Worm (Caenorhabditis elegans) whole organism, L3 larva: Measurements from ENCODE around the gene C26G2.2.

ENCODE experiments used
- R02D3.7 ChIP-seq: fragments of 150-350 bp; optimal IDR thresholded peaks from 2 replicates; lab custom pipeline; 2014; ENCODE audit warnings: missing biosample characterization, missing genetic modification characterization
- ZK546.5 ChIP-seq: sonication (generic microtip); optimal IDR thresholded peaks from 2 replicates; lab custom pipeline; 2017; ENCODE audit warnings: missing biosample characterization, missing genetic modification characterization
- aly-2 ChIP-seq: fragments of 150-350 bp; optimal IDR thresholded peaks from 2 replicates; lab custom pipeline; 2014; ENCODE audit warnings: missing biosample characterization, missing genetic modification characterization
- ama-1 ChIP-seq: fragments of 150-350 bp; optimal IDR thresholded peaks from 2 replicates; lab custom pipeline; 2018
- ceh-28 ChIP-seq: fragments of 150-350 bp; optimal IDR thresholded peaks from 2 replicates; lab custom pipeline; 2014; ENCODE audit warnings: missing biosample characterization, missing genetic modification reagents, missing genetic modification characterization
- ceh-82 ChIP-seq: fragments of 150-350 bp; optimal IDR thresholded peaks from 2 replicates; lab custom pipeline; 2014; ENCODE audit warnings: missing biosample characterization, missing genetic modification characterization
- daf-12 ChIP-seq: fragments of 150-350 bp; optimal IDR thresholded peaks from 2 replicates; lab custom pipeline; 2014; ENCODE audit warnings: missing biosample characterization, missing genetic modification reagents, missing genetic modification characterization
- egl-5 ChIP-seq: fragments of 150-350 bp; optimal IDR thresholded peaks from 2 replicates; lab custom pipeline; 2017; ENCODE audit warnings: missing biosample characterization, missing genetic modification reagents, missing genetic modification characterization, inconsistent platforms
- elt-1 ChIP-seq: fragments of 150-350 bp; optimal IDR thresholded peaks from 2 replicates; lab custom pipeline; 2014; ENCODE audit warnings: missing biosample characterization, missing genetic modification characterization
- elt-3 ChIP-seq, 3 experiments: fragments of 150-350 bp in 1 of 3; sonication (generic microtip) in 2 of 3; optimal IDR thresholded peaks; 2 replicates in 2 of 3; 4 replicates in 1 of 3; lab custom pipeline; 2014 to 2017; ENCODE audit warnings: missing biosample characterization in 3 of 3, missing genetic modification characterization in 3 of 3
- fkh-10 ChIP-seq: sonication (generic microtip); optimal IDR thresholded peaks from 2 replicates; lab custom pipeline; 2017; ENCODE audit warnings: missing biosample characterization, missing genetic modification reagents, missing genetic modification characterization
- fkh-2 ChIP-seq: fragments of 150-350 bp; optimal IDR thresholded peaks from 2 replicates; lab custom pipeline; 2014; ENCODE audit warnings: missing biosample characterization, missing genetic modification reagents, missing genetic modification characterization
- fos-1 ChIP-seq: fragments of 150-350 bp; optimal IDR thresholded peaks from 2 replicates; lab custom pipeline; 2014; ENCODE audit warnings: missing biosample characterization, missing genetic modification characterization
- hmg-11 ChIP-seq: sonication (generic microtip); optimal IDR thresholded peaks from 2 replicates; lab custom pipeline; 2016; ENCODE audit warnings: missing genetic modification characterization, missing compliant biosample characterization
- lin-15B ChIP-seq: fragments of 150-350 bp; optimal IDR thresholded peaks from 2 replicates; lab custom pipeline; 2014; ENCODE audit warnings: missing biosample characterization, missing genetic modification characterization
- lin-39 ChIP-seq: fragments of 150-350 bp; optimal IDR thresholded peaks from 2 replicates; lab custom pipeline; 2018; ENCODE audit warnings: missing biosample characterization, missing genetic modification reagents, missing genetic modification characterization
- lsy-12 ChIP-seq: sonication (generic microtip); optimal IDR thresholded peaks from 2 replicates; lab custom pipeline; 2016; ENCODE audit warnings: mild to moderate bottlenecking, missing genetic modification characterization, missing compliant biosample characterization
- mdl-1 ChIP-seq: fragments of 150-350 bp; optimal IDR thresholded peaks from 2 replicates; lab custom pipeline; 2014; ENCODE audit warnings: missing biosample characterization, missing genetic modification characterization
- mml-1 ChIP-seq: fragments of 150-350 bp; sonication (generic microtip); optimal IDR thresholded peaks from 3 replicates; lab custom pipeline; 2014; ENCODE audit warnings: missing biosample characterization, missing genetic modification characterization
- nfya-1 ChIP-seq: sonication (generic microtip); optimal IDR thresholded peaks from 2 replicates; lab custom pipeline; 2017; ENCODE audit warnings: missing genetic modification characterization, mild to moderate bottlenecking, missing compliant biosample characterization, antibody characterized with exemption, moderate library complexity; ENCODE audit not compliant: insufficient read depth
- nhr-11 ChIP-seq: fragments of 150-350 bp; optimal IDR thresholded peaks from 2 replicates; lab custom pipeline; 2014; ENCODE audit warnings: missing biosample characterization, missing genetic modification characterization
- nhr-237 ChIP-seq: fragments of 150-350 bp; optimal IDR thresholded peaks from 2 replicates; lab custom pipeline; 2014; ENCODE audit warnings: missing biosample characterization, missing genetic modification characterization
- nhr-25 ChIP-seq: sonication (generic microtip); optimal IDR thresholded peaks from 2 replicates; lab custom pipeline; 2017; ENCODE audit warnings: missing biosample characterization, missing genetic modification characterization
- nhr-43 ChIP-seq: sonication (generic microtip); optimal IDR thresholded peaks from 2 replicates; lab custom pipeline; 2016; ENCODE audit warnings: mild to moderate bottlenecking, missing genetic modification characterization, missing compliant biosample characterization; ENCODE audit not compliant: poor library complexity, severe bottlenecking
- nhr-67 ChIP-seq: fragments of 150-350 bp; optimal IDR thresholded peaks from 2 replicates; lab custom pipeline; 2014; ENCODE audit warnings: missing biosample characterization, missing genetic modification characterization
- nhr-76 ChIP-seq: fragments of 150-350 bp; sonication (generic microtip); optimal IDR thresholded peaks from 5 replicates; lab custom pipeline; 2014; ENCODE audit warnings: missing biosample characterization, missing genetic modification characterization
- nhr-77 ChIP-seq: fragments of 150-350 bp; optimal IDR thresholded peaks from 2 replicates; lab custom pipeline; 2014; ENCODE audit warnings: missing biosample characterization, missing genetic modification characterization
- pqm-1 ChIP-seq: fragments of 150-350 bp; optimal IDR thresholded peaks from 2 replicates; lab custom pipeline; 2017; ENCODE audit warnings: missing biosample characterization, missing genetic modification characterization, inconsistent platforms
- sea-2 ChIP-seq: fragments of 150-350 bp; sonication (generic microtip); optimal IDR thresholded peaks from 4 replicates; lab custom pipeline; 2014; ENCODE audit warnings: missing biosample characterization, missing genetic modification reagents, missing genetic modification characterization
- skn-1 ChIP-seq: fragments of 150-350 bp; optimal IDR thresholded peaks from 2 replicates; lab custom pipeline; 2014; ENCODE audit warnings: missing biosample characterization, missing genetic modification characterization
- snpc-4 ChIP-seq: fragments of 150-350 bp; optimal IDR thresholded peaks from 2 replicates; lab custom pipeline; 2014; ENCODE audit warnings: missing biosample characterization, missing genetic modification characterization
- ztf-11 ChIP-seq: fragments of 150-350 bp; optimal IDR thresholded peaks from 2 replicates; lab custom pipeline; 2014; ENCODE audit warnings: missing biosample characterization, missing genetic modification characterization
- ztf-4 ChIP-seq: fragments of 150-350 bp; optimal IDR thresholded peaks from 2 replicates; lab custom pipeline; 2014; ENCODE audit warnings: missing biosample characterization, missing genetic modification characterization

The C26G2.2 gene

DNA sequence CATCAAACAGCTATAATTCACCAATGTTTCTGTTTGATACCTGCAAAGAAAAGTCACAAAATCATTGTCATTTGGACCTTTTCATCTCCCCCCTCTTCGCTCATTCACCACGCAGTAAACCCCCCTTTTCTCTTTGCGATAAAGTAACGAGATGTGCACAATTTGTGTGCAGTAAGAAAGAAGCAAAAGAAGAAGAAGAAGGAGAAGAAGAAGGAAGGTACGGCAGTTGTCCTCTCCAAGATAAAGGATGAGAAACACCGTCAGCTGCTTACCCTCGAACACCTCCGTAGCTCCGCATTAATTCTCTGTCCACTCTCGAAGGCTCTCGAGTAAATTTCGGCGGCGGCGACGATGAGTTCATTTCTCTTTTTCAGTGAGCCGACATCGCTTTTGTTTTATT, 10.6 kb upstream of the C26G2.2 start:
- TF ChIP-seq nhr-25 (tag; lab: Kevin White, UChicago), result no peak
- TF ChIP-seq nhr-11 (tag; lab: Kevin White, UChicago), result peak; percentile 0
- TF ChIP-seq sea-2 (GFP tag; lab: Kevin White, UChicago), result no peak
- peak; percentile 22 for TF ChIP-seq lin-39 (tag; lab: Kevin White, UChicago)
- TF ChIP-seq nhr-237 (tag; lab: Kevin White, UChicago), result no peak
- no peak for TF ChIP-seq nhr-76 (tag; lab: Kevin White, UChicago)

DNA sequence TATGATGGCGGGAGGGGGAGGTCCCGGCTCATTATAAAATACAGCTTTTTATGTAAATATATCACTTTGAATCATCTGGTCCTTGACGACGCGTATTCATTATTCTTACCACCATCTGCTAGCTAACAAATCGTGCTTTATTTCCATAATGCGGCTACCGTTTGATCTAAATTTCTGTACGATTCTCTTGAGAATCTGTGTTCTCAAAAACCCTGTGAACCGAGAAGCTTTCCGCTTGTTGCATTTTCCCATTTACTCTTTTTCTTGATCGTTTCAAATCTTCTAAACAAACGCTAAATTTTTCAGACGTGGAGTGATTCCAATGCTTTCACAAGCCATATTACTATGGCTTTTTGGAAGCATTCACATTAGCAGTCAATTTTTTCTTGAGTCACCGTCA, 9.5 kb upstream of the C26G2.2 start, which contains the start of gene syg-2:
syg-2 (plus strand) TSS at position 301 of the 400 bp plus-strand sequence.
- no peak for TF ChIP-seq fos-1
- no peak for TF ChIP-seq ama-1 (lab: Kevin White, UChicago)
- TF ChIP-seq daf-12 (tag; lab: Kevin White, UChicago), result no peak
- TF ChIP-seq snpc-4 (tag; lab: Kevin White, UChicago), result no peak
- no peak for TF ChIP-seq fkh-10 (GFP tag; lab: Kevin White, UChicago)
- no peak for TF ChIP-seq sea-2 (GFP tag; lab: Kevin White, UChicago)
- no peak for TF ChIP-seq egl-5 (tag; lab: Kevin White, UChicago)
- TF ChIP-seq lsy-12, result no peak
- no peak for TF ChIP-seq lin-15B (tag; lab: Kevin White, UChicago)
- no peak for TF ChIP-seq nhr-43 (tag; lab: Kevin White, UChicago)
- no peak for TF ChIP-seq ceh-28 (tag; lab: Kevin White, UChicago)
- TF ChIP-seq elt-3 (tag; optimal IDR thresholded peaks at IDR 0.05; lab: Kevin White, UChicago), result no peak
- no peak for TF ChIP-seq ztf-11 (tag; lab: Kevin White, UChicago)
- no peak for TF ChIP-seq lin-39 (tag; lab: Kevin White, UChicago)
- TF ChIP-seq ceh-82 (tag; lab: Kevin White, UChicago), result no peak
- no peak for TF ChIP-seq nhr-67 (tag; lab: Kevin White, UChicago)
- no peak for TF ChIP-seq ztf-4

DNA sequence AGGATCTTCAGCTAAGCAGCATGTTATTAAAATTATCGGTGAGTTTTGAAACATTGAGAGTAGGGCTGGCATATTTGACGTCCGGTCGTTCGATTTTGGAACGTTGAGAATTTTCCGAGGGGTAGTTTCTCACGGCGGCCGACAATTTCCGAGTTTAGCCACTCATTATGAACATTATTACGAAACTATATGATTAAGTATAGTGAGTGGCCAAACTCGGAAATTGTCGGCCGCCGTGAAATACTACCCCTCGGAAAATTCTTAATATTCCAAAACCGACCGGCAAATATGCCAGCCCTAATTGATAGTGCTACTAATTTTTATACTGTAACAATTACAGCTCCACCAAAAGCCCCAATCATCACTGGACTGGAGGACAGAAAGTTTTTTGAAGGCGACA, 6.7 kb upstream of the C26G2.2 start:
- no peak for TF ChIP-seq ama-1 (lab: Kevin White, UChicago)
- no peak for TF ChIP-seq fkh-2 (tag; lab: Kevin White, UChicago)
- TF ChIP-seq fos-1, result no peak
- TF ChIP-seq lin-15B (tag; lab: Kevin White, UChicago), result no peak
- no peak for TF ChIP-seq nhr-77 (tag; lab: Kevin White, UChicago)
- TF ChIP-seq mdl-1 (tag; lab: Kevin White, UChicago), result no peak
- TF ChIP-seq ztf-4, result no peak
- TF ChIP-seq pqm-1 (tag; lab: Kevin White, UChicago), result no peak
- no peak for TF ChIP-seq mml-1 (tag; lab: Kevin White, UChicago)
- no peak for TF ChIP-seq elt-1 (tag; lab: Kevin White, UChicago)

DNA sequence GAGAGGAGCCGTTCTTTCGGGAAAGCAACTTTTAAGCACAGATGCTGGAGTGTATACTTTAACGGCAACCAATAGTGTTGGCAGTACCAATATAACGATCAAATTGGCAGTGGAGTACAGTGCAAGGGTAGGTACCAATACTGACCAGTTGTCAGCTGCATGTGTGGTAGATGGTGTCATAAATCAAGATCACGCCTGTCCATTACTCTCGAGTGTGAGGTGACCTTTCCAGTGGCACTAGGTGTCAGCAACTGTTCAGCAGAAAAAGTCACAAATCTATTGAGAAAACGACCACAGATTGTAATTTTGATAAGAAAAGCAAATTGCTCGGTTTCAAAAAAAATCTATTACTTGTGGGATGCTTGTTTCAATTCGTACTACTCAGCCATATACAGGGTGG, 4.7 kb upstream of the C26G2.2 start:
- TF ChIP-seq R02D3.7 (tag; lab: Kevin White, UChicago), result no peak
- TF ChIP-seq ama-1 (lab: Kevin White, UChicago), result no peak
- no peak for TF ChIP-seq hmg-11
- no peak for TF ChIP-seq skn-1 (tag; lab: Kevin White, UChicago)
- no peak for TF ChIP-seq nhr-43 (tag; lab: Kevin White, UChicago)
- TF ChIP-seq nhr-77 (tag; lab: Kevin White, UChicago), result no peak

DNA sequence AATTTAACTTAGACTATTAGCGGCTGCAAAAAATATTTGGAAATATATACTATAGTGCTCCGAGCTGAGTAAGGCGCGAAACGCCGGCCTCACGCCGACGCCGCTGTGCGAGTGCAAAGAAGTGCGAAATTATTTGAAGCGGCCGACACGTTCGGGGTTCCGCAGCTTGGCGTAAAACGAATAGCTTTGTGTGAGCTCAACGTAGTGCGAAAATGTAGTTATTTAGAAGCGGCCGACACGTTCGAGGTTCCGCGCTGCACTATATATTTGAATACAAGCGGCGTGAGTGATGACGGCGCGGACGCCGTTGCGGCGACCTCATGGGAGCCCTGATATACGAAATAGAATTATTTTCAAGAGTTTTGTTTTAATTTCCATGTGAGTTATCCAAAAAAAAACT, 2.2 kb upstream of the C26G2.2 start:
- TF ChIP-seq hmg-11 (no peak), snpc-4 (tag; lab: Kevin White, UChicago) (no peak), ztf-11 (tag; lab: Kevin White, UChicago) (no peak), aly-2 (tag; lab: Kevin White, UChicago) (no peak), R02D3.7 (tag; lab: Kevin White, UChicago) (no peak), nhr-237 (tag; lab: Kevin White, UChicago) (no peak), nfya-1 (tag; lab: Kevin White, UChicago) (no peak), ZK546.5 (no peak), skn-1 (tag; lab: Kevin White, UChicago) (no peak)
